Fruit fly (Drosophila melanogaster): Measurements from ENCODE around the gene CG14634.

Gene CG14634

DNA sequence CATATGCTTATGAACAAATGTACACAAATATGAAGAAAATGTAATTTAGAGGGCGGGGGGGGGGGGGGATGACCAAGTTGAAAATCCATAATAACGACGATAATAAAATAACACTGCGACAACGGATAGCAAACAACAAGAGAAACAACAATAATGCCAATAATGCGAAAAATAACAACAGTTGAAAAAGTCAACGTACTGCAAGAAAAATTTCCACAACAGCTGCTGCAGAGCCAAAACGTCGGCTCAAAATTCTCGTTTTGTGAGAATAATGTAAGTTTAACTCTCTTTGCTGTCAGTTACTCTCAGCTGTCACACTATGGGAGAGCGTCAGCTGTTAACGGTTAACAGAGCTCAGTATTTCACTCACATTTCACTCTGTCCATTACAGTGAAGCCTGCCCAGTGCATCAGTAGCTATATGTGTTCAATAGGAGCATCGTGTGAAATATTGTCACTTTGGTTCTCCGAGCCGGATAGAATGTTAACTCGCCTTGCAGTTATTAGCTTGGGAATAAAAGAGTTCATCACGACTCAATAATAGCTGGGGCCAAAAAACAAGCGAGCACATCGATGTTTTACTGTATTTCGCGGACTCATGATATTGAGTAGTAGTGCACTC lies 38.4 kb downstream of the CG14634 start (continued):
- TF ChIP-seq HLH3B (GFP tag; IDR thresholded peaks at IDR 0.05): peak; percentile 85
- TF ChIP-seq CG1529 (GFP tag; optimal IDR thresholded peaks at IDR 0.05): peak; percentile 50
- peak; percentile 42 for TF ChIP-seq Nf-YB (GFP tag; optimal IDR thresholded peaks at IDR 0.05)
- TF ChIP-seq CG3995 (GFP tag; optimal IDR thresholded peaks at IDR 0.05): peak; percentile 11
- peak; percentile 26 for TF ChIP-seq yki (optimal IDR thresholded peaks at IDR 0.05)
- TF ChIP-seq CG12391 (tag; optimal IDR thresholded peaks at IDR 0.05): peak; percentile 77
- TF ChIP-seq sc (optimal IDR thresholded peaks at IDR 0.05): no peak
- TF ChIP-seq sc (GFP tag; optimal IDR thresholded peaks at IDR 0.05): peak; percentile 27
- TF ChIP-seq Hmr (GFP tag; optimal IDR thresholded peaks at IDR 0.05): peak; percentile 82
- TF ChIP-seq fd96Cb (tag; optimal IDR thresholded peaks at IDR 0.05): peak; percentile 78
- TF ChIP-seq trh (GFP tag; optimal IDR thresholded peaks at IDR 0.05): no peak
- peak; percentile 82 for TF ChIP-seq pnt (GFP tag; optimal IDR thresholded peaks at IDR 0.05)
- peak; percentile 33 for TF ChIP-seq twi (tag; optimal IDR thresholded peaks at IDR 0.05)
- TF ChIP-seq peb (GFP tag; IDR thresholded peaks at IDR 0.05): peak; percentile 39; the same call in 1 of the 2 replicates
- peak; percentile 78 for TF ChIP-seq CG7786 (GFP tag; optimal IDR thresholded peaks at IDR 0.05)
- TF ChIP-seq gsb-n (tag; optimal IDR thresholded peaks at IDR 0.05): peak; percentile 56
- peak; percentile 47 for TF ChIP-seq CG4617 (GFP tag; optimal IDR thresholded peaks at IDR 0.05; ENCODE audit: borderline replicate concordance)
- peak; percentile 74 for TF ChIP-seq nmo (GFP tag; optimal IDR thresholded peaks at IDR 0.05)
- TF ChIP-seq HmgZ (tag; optimal IDR thresholded peaks at IDR 0.05): peak; percentile 74
- peak; percentile 14 for TF ChIP-seq CG6654 (GFP tag; optimal IDR thresholded peaks at IDR 0.05)
- TF ChIP-seq otp (GFP tag; IDR thresholded peaks at IDR 0.05): no peak
- TF ChIP-seq CG34422 (GFP tag; IDR thresholded peaks at IDR 0.05): peak; percentile 72; the same call in 2 of the 3 replicates
- peak; percentile 80 for TF ChIP-seq CG10654 (GFP tag; optimal IDR thresholded peaks at IDR 0.05)
- peak; percentile 72 for TF ChIP-seq Hr3 (GFP tag; optimal IDR thresholded peaks at IDR 0.05)
- peak; percentile 61 for TF ChIP-seq BtbVII (GFP tag; optimal IDR thresholded peaks at IDR 0.05)
- peak; percentile 74 for TF ChIP-seq CG8388 (GFP tag; optimal IDR thresholded peaks at IDR 0.05)
- peak; percentile 72 for TF ChIP-seq fd3F (GFP tag; optimal IDR thresholded peaks at IDR 0.05)
- peak; percentile 79 for TF ChIP-seq Fer3 (tag; optimal IDR thresholded peaks at IDR 0.05)
- no peak for TF ChIP-seq CG10431 (GFP tag; optimal IDR thresholded peaks at IDR 0.05)
- peak; percentile 85 for TF ChIP-seq PHDP (tag; optimal IDR thresholded peaks at IDR 0.05)
- peak; percentile 64 for TF ChIP-seq Atf-2 (GFP tag; optimal IDR thresholded peaks at IDR 0.05)
- peak; percentile 74 for TF ChIP-seq stc (GFP tag; IDR thresholded peaks at IDR 0.05)
- peak; percentile 79 for TF ChIP-seq CG31441 (GFP tag; IDR thresholded peaks at IDR 0.05)
- TF ChIP-seq dmrt99B (tag; optimal IDR thresholded peaks at IDR 0.05): peak; percentile 86
- no peak for TF ChIP-seq Hey (tag; optimal IDR thresholded peaks at IDR 0.05)
- peak; percentile 7; the same call in 1 of the 3 replicates for TF ChIP-seq sr (GFP tag; IDR thresholded peaks at IDR 0.05)
- TF ChIP-seq zf30C (GFP tag; optimal IDR thresholded peaks at IDR 0.05): no peak
- TF ChIP-seq CG18476 (GFP tag; optimal IDR thresholded peaks at IDR 0.05): peak; percentile 42
- TF ChIP-seq Xbp1 (GFP tag; optimal IDR thresholded peaks at IDR 0.05): peak; percentile 86
- 0 out of 3 replicates have a peak, but pooled peaks have one; percentile 27 for TF ChIP-seq CG2199 (GFP tag; IDR thresholded peaks at IDR 0.05)
- no peak for TF ChIP-seq CG15479 (GFP tag; optimal IDR thresholded peaks at IDR 0.05)
- TF ChIP-seq gsb (GFP tag; IDR thresholded peaks at IDR 0.05): peak; percentile 44; the same call in 1 of the 2 replicates
- TF ChIP-seq CG6689 (GFP tag; IDR thresholded peaks at IDR 0.05): peak; percentile 84
- TF ChIP-seq az2 (GFP tag; optimal IDR thresholded peaks at IDR 0.05): peak; percentile 82
- peak; percentile 13 for TF ChIP-seq fd64A (GFP tag; optimal IDR thresholded peaks at IDR 0.05)
- peak; percentile 62 for TF ChIP-seq Bteb2 (GFP tag; optimal IDR thresholded peaks at IDR 0.05)
- TF ChIP-seq pfk (GFP tag; optimal IDR thresholded peaks at IDR 0.05): no peak
- TF ChIP-seq CG15514 (GFP tag; optimal IDR thresholded peaks at IDR 0.05): peak; percentile 58
- peak; percentile 83 for TF ChIP-seq H2.0 (GFP tag; IDR thresholded peaks at IDR 0.05)
- TF ChIP-seq CG7987 (GFP tag; optimal IDR thresholded peaks at IDR 0.05): peak; percentile 29
